Worm (Caenorhabditis elegans) whole organism, early embryonic: ENCODE results near the gene K08B12.1.

Experiments
- B0310.2 ChIP-seq: sonication (generic microtip); optimal IDR thresholded peaks from 2 replicates; lab custom pipeline; 2016; ENCODE audit warnings: mild to moderate bottlenecking, missing genetic modification characterization, missing compliant biosample characterization
- F13C5.2 ChIP-seq: sonication (generic microtip); optimal IDR thresholded peaks from 2 replicates; lab custom pipeline; 2017; ENCODE audit warnings: mild to moderate bottlenecking, missing genetic modification characterization, inconsistent platforms, missing compliant biosample characterization
- ama-1 ChIP-seq: fragments of 150-350 bp; optimal IDR thresholded peaks from 2 replicates; lab custom pipeline; 2014
- ceh-13 ChIP-seq: fragments of 200-800 bp; sonication (Bioruptor generic); optimal IDR thresholded peaks from 2 replicates; lab custom pipeline; 2018; ENCODE audit warnings: mild to moderate bottlenecking, missing genetic modification characterization, missing compliant biosample characterization
- ceh-36 ChIP-seq: sonication (generic microtip); optimal IDR thresholded peaks from 2 replicates; lab custom pipeline; 2016; ENCODE audit warnings: missing genetic modification characterization, inconsistent platforms, missing compliant biosample characterization
- ets-7 ChIP-seq: sonication (generic microtip); optimal IDR thresholded peaks from 2 replicates; lab custom pipeline; 2016; ENCODE audit warnings: missing genotype, missing genetic modification characterization, missing compliant biosample characterization
- flt-1 ChIP-seq: fragments of 200-800 bp; sonication (Bioruptor generic); IDR thresholded peaks from 2 replicates; pipeline ENCODE4 v1.3.6; 2022; ENCODE audit warnings: missing genetic modification characterization, missing compliant biosample characterization
- hmbx-1 ChIP-seq: sonication (generic microtip); optimal IDR thresholded peaks from 2 replicates; lab custom pipeline; 2016; ENCODE audit warnings: mild to moderate bottlenecking, missing genetic modification characterization, missing compliant biosample characterization
- hnd-1 ChIP-seq: sonication (generic microtip); optimal IDR thresholded peaks from 2 replicates; lab custom pipeline; 2016; ENCODE audit warnings: missing genetic modification characterization, missing compliant biosample characterization
- pes-1 ChIP-seq: fragments of 200-800 bp; sonication (Bioruptor generic); IDR thresholded peaks from 2 replicates; pipeline ENCODE4 v1.3.6; 2022; ENCODE audit warnings: missing genetic modification reagents, missing genetic modification characterization, missing compliant biosample characterization
- scrt-1 ChIP-seq: fragments of 200-800 bp; sonication (Bioruptor generic); IDR thresholded peaks from 2 replicates; pipeline ENCODE4 v1.3.6; 2022; ENCODE audit warnings: missing genetic modification characterization, missing compliant biosample characterization
- sea-1 ChIP-seq: fragments of 200-800 bp; sonication (Bioruptor generic); conservative IDR thresholded peaks from 2 replicates; pipeline ENCODE4 v1.3.6; 2022; ENCODE audit warnings: missing genetic modification characterization, missing compliant biosample characterization
- tbx-11 ChIP-seq: fragments of 200-800 bp; sonication (Bioruptor generic); IDR thresholded peaks from 2 replicates; pipeline ENCODE4 v1.3.6; 2022; ENCODE audit warnings: missing genetic modification characterization, missing compliant biosample characterization
- tra-4 ChIP-seq: sonication (generic microtip); optimal IDR thresholded peaks from 2 replicates; lab custom pipeline; 2017; ENCODE audit warnings: missing genetic modification characterization, missing compliant biosample characterization

DNA sequence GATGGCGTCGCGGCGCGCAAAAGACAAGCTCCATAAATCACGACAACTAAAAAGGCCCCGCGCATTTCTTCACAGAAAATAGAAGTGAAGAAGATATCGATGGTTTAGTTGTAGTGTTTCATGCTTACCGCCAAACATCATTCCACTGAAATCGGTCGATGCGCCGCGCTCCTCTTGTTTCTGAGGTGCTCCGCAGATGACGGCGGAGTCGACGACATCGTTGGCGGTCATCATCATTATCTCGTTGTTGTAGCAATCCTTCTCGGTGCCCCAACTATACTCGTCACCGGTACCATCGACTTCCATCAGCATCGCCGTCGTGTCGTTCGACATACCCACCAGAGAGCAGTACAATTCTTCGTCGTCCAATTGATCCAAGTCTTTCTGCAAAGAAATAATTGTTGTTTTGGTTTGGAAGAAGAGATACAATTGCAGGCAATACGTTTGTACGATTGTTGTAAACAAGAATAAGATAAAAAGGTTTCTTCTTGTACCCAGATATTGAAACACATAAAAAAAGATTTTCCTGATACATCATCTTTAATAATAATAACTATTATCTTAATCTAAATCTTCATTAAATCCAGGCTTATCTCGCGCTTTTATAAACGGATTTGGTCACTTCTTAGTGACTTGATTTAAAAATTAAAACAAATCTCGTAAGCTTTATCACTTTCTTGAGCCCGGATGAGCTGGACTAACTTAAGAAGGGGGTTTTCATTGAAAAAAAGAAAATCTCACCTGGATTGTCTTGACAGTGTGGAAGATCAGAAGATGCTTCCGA, 33.2 kb upstream of the K08B12.1 start:
- TF ChIP-seq F13C5.2 (no peak), hnd-1 (tag; lab: Kevin White, UChicago) (no peak), scrt-1 (GFP tag; lab: Robert Waterston, UW) (no peak), tra-4 (no peak), ama-1 (no peak), hmbx-1 (tag; lab: Kevin White, UChicago) (no peak), ceh-36 (tag; lab: Kevin White, UChicago) (no peak), pes-1 (GFP tag; lab: Robert Waterston, UW) (no peak), sea-1 (GFP tag; lab: Robert Waterston, UW) (no peak), ceh-13 (no peak), ets-7 (tag; lab: Kevin White, UChicago) (no peak), B0310.2 (tag; lab: Kevin White, UChicago) (no peak), flt-1 (no peak), tbx-11 (GFP tag; lab: Robert Waterston, UW) (no peak)
